Worm (Caenorhabditis elegans) whole organism, mixed stage, embryonic: ENCODE data around the gene F55C9.5.
A peak's percentile ranks its signal among the peaks of the same experiment; 100 is the strongest.

ENCODE experiments used
- M03D4.4 ChIP-seq: sonication (generic microtip); optimal IDR thresholded peaks from 2 replicates; lab custom pipeline; 2017; ENCODE audit warnings: mild to moderate bottlenecking, missing genetic modification characterization, missing compliant biosample characterization
- bed-3 ChIP-seq: fragments of 200-800 bp; sonication (Bioruptor generic); optimal IDR thresholded peaks from 3 replicates; lab custom pipeline; 2018; ENCODE audit warnings: mild to moderate bottlenecking, missing genetic modification characterization, moderate library complexity, missing compliant biosample characterization
- blmp-1 ChIP-seq: fragments of 150-350 bp; optimal IDR thresholded peaks from 2 replicates; lab custom pipeline; 2014; ENCODE audit warnings: missing biosample characterization, missing genetic modification characterization
- ceh-39 ChIP-seq: fragments of 150-350 bp; optimal IDR thresholded peaks from 2 replicates; lab custom pipeline; 2014; ENCODE audit warnings: missing biosample characterization, missing genetic modification characterization
- ceh-83 ChIP-seq: fragments of 200-800 bp; sonication (Bioruptor generic); optimal IDR thresholded peaks from 2 replicates; lab custom pipeline; 2018; ENCODE audit warnings: mild to moderate bottlenecking, missing genetic modification characterization, missing compliant biosample characterization
- ces-1 ChIP-seq: fragments of 150-350 bp; optimal IDR thresholded peaks from 2 replicates; lab custom pipeline; 2014; ENCODE audit warnings: missing biosample characterization, missing genetic modification reagents, missing genetic modification characterization
- cnd-1 ChIP-seq: fragments of 200-800 bp; sonication (Bioruptor generic); optimal IDR thresholded peaks from 2 replicates; lab custom pipeline; 2018; ENCODE audit warnings: mild to moderate bottlenecking, missing genetic modification characterization, missing compliant biosample characterization
- drap-1 ChIP-seq: fragments of 200-800 bp; sonication (Bioruptor generic); optimal IDR thresholded peaks from 3 replicates; lab custom pipeline; 2018; ENCODE audit warnings: mild to moderate bottlenecking, missing genetic modification characterization, missing compliant biosample characterization
- elt-1 ChIP-seq: sonication (generic microtip); optimal IDR thresholded peaks from 2 replicates; lab custom pipeline; 2017; ENCODE audit warnings: missing genetic modification characterization, mild to moderate bottlenecking, missing compliant biosample characterization, antibody characterized with exemption, moderate library complexity, borderline replicate concordance; ENCODE audit not compliant: insufficient read depth
- elt-3 ChIP-seq: fragments of 150-350 bp; optimal IDR thresholded peaks from 2 replicates; lab custom pipeline; 2014; ENCODE audit warnings: missing biosample characterization, missing genetic modification characterization
- flh-1 ChIP-seq: fragments of 200-800 bp; sonication (Bioruptor generic); optimal IDR thresholded peaks from 2 replicates; lab custom pipeline; 2018; ENCODE audit warnings: mild to moderate bottlenecking, missing genetic modification characterization, moderate library complexity, missing compliant biosample characterization
- ham-2 ChIP-seq: fragments of 200-800 bp; sonication (Bioruptor generic); optimal IDR thresholded peaks from 2 replicates; lab custom pipeline; 2018; ENCODE audit warnings: mild to moderate bottlenecking, missing genetic modification characterization, missing compliant biosample characterization
- hlh-1 ChIP-seq: fragments of 150-350 bp; optimal IDR thresholded peaks from 2 replicates; lab custom pipeline; 2014; ENCODE audit warnings: missing biosample characterization, missing genetic modification reagents, missing genetic modification characterization
- lin-13 ChIP-seq: fragments of 150-350 bp; optimal IDR thresholded peaks from 2 replicates; lab custom pipeline; 2014; ENCODE audit warnings: missing biosample characterization, missing genetic modification characterization
- lin-32 ChIP-seq: fragments of 200-800 bp; sonication (Bioruptor generic); optimal IDR thresholded peaks from 2 replicates; lab custom pipeline; 2018; ENCODE audit warnings: mild to moderate bottlenecking, missing genetic modification characterization, missing compliant biosample characterization
- lsy-2 ChIP-seq: fragments of 150-350 bp; optimal IDR thresholded peaks from 2 replicates; lab custom pipeline; 2014; ENCODE audit warnings: missing biosample characterization, missing genetic modification characterization
- mab-5 ChIP-seq: fragments of 150-350 bp; optimal IDR thresholded peaks from 2 replicates; lab custom pipeline; 2014; ENCODE audit warnings: missing biosample characterization, missing genetic modification characterization
- mep-1 ChIP-seq: fragments of 150-350 bp; optimal IDR thresholded peaks from 2 replicates; lab custom pipeline; 2017; ENCODE audit warnings: missing biosample characterization, missing genetic modification reagents, missing genetic modification characterization, inconsistent platforms
- mls-2 ChIP-seq: sonication (generic microtip); optimal IDR thresholded peaks from 2 replicates; lab custom pipeline; 2016; ENCODE audit warnings: mild to moderate bottlenecking, missing genetic modification characterization, moderate library complexity, missing compliant biosample characterization
- nhr-12 ChIP-seq: fragments of 150-350 bp; optimal IDR thresholded peaks from 2 replicates; lab custom pipeline; 2014; ENCODE audit warnings: missing biosample characterization, missing genetic modification characterization
- nhr-2 ChIP-seq: fragments of 150-350 bp; optimal IDR thresholded peaks from 2 replicates; lab custom pipeline; 2014; ENCODE audit warnings: missing biosample characterization, missing genetic modification characterization
- nhr-237 ChIP-seq: fragments of 150-350 bp; optimal IDR thresholded peaks from 2 replicates; lab custom pipeline; 2014; ENCODE audit warnings: missing biosample characterization, missing genetic modification characterization
- nhr-28 ChIP-seq: fragments of 150-350 bp; optimal IDR thresholded peaks from 2 replicates; lab custom pipeline; 2014; ENCODE audit warnings: missing biosample characterization, missing genetic modification characterization
- nhr-76 ChIP-seq: sonication (generic microtip); optimal IDR thresholded peaks from 2 replicates; lab custom pipeline; 2017; ENCODE audit warnings: missing biosample characterization, missing genetic modification characterization
- pha-4 ChIP-seq: fragments of 150-350 bp; optimal IDR thresholded peaks from 2 replicates; lab custom pipeline; 2018; ENCODE audit warnings: missing biosample characterization, missing genetic modification reagents, missing genetic modification characterization
- snpc-4 ChIP-seq: fragments of 150-350 bp; optimal IDR thresholded peaks from 2 replicates; lab custom pipeline; 2014; ENCODE audit warnings: missing biosample characterization, missing genetic modification characterization
- tbx-8 ChIP-seq: fragments of 200-800 bp; sonication (Bioruptor generic); optimal IDR thresholded peaks from 2 replicates; lab custom pipeline; 2018; ENCODE audit warnings: mild to moderate bottlenecking, missing genetic modification characterization, moderate library complexity, missing compliant biosample characterization
- unc-120 ChIP-seq: sonication (generic microtip); optimal IDR thresholded peaks from 2 replicates; lab custom pipeline; 2017; ENCODE audit warnings: missing genetic modification characterization, missing compliant biosample characterization; ENCODE audit not compliant: poor library complexity, severe bottlenecking
- unc-62 ChIP-seq: fragments of 150-350 bp; optimal IDR thresholded peaks from 2 replicates; lab custom pipeline; 2014; ENCODE audit warnings: missing biosample characterization, missing genetic modification reagents, missing genetic modification characterization
- ztf-11 ChIP-seq: fragments of 150-350 bp; optimal IDR thresholded peaks from 2 replicates; lab custom pipeline; 2014; ENCODE audit warnings: missing biosample characterization, missing genetic modification characterization

The F55C9.5 gene

DNA sequence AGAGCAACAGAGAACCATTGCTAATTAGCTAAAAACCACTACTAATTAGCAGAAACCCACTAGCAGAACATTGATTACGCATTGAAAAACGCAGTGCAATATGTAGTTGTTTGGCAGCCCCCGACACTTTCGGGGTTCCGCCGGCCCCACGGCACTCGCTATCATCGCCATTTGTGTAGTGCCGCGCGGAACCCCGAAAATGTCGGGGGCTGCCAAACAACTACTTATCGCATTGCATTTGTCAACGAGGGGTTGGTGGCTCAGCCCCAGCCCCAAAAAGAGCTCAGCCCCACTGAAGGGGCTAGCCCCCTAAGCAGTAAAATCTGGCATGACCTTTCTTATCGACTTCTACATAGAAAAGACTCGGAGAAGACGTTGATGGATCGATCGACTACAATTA is 33.5 kb downstream of the F55C9.5 start:
- TF ChIP-seq nhr-12 (tag; lab: Kevin White, UChicago) (no peak), M03D4.4 (tag; lab: Kevin White, UChicago) (no peak), tbx-8 (no peak), pha-4 (tag; lab: Kevin White, UChicago) (no peak), ces-1 (GFP tag; lab: Kevin White, UChicago) (no peak), hlh-1 (tag; lab: Kevin White, UChicago) (no peak), nhr-2 (tag; lab: Kevin White, UChicago) (no peak), nhr-76 (tag; lab: Kevin White, UChicago) (no peak), unc-120 (tag; lab: Kevin White, UChicago) (no peak), unc-62 (no peak), nhr-237 (tag; lab: Kevin White, UChicago) (no peak), bed-3 (GFP tag; lab: Kevin White, UChicago) (no peak), cnd-1 (no peak), flh-1 (GFP tag; lab: Kevin White, UChicago) (no peak), lsy-2 (tag; lab: Kevin White, UChicago) (no peak), mab-5 (no peak), ham-2 (GFP tag; lab: Kevin White, UChicago) (no peak), mls-2 (tag; lab: Kevin White, UChicago) (no peak), elt-1 (tag; lab: Kevin White, UChicago) (no peak), blmp-1 (tag; lab: Kevin White, UChicago) (no peak)

DNA sequence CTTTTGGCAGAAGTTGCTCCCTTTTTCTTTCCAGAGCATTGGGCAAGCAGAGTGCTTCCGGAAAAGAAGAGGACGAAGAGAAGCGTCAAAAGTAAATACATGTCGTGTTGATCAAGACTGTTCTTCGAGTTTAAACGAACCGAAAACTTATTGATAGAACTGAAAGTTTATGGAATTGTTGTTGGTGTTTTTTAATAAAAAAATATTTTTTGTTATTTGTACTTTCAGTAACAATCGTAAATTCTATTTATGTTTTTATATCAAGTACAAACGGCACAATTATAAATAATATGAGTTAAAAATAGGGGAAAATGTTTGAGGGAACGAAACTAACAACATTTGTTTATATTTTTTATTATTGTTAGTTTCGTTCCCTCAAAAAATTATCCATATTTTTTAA is 35.3 kb downstream of the F55C9.5 start, which contains the start of gene F21D9.3:
Gene F21D9.3, minus strand, starts transcription at position 101 of the 400 bp plus-strand sequence.
- TF ChIP-seq nhr-76 (tag; lab: Kevin White, UChicago): no peak
- no peak for TF ChIP-seq tbx-8
- TF ChIP-seq pha-4 (tag; lab: Kevin White, UChicago): no peak
- TF ChIP-seq mab-5: no peak
- TF ChIP-seq bed-3 (GFP tag; lab: Kevin White, UChicago): no peak
- no peak for TF ChIP-seq lin-13 (tag; lab: Kevin White, UChicago)
- no peak for TF ChIP-seq lin-32
- no peak for TF ChIP-seq elt-1 (tag; lab: Kevin White, UChicago)
- no peak for TF ChIP-seq elt-3 (tag; lab: Kevin White, UChicago)
- TF ChIP-seq nhr-2 (tag; lab: Kevin White, UChicago): no peak
- no peak for TF ChIP-seq unc-120 (tag; lab: Kevin White, UChicago)
- no peak for TF ChIP-seq ztf-11 (tag; lab: Kevin White, UChicago)
- TF ChIP-seq ceh-39 (tag; lab: Kevin White, UChicago): no peak
- no peak for TF ChIP-seq ceh-83 (GFP tag; lab: Kevin White, UChicago)
- no peak for TF ChIP-seq M03D4.4 (tag; lab: Kevin White, UChicago)
- TF ChIP-seq mep-1: no peak
- TF ChIP-seq nhr-12 (tag; lab: Kevin White, UChicago): no peak

DNA sequence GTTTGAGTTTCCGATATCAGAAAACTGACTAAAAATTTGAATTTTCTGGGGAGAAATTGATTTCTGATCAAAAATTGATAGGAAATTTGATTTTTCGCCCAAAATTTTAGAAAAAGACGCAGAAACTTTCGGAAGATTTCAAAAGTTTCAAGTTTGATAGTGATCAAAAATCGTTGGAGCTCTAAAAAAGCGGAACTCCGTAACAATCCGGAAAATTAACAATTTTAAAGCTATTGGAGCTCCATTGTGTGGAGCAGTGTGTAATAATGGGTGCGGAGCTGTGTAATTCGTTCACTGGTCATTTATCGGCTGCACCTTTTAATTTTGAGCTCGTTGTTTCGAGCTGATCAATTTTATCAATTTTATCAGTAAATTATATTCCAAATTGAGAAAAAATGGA is 39.4 kb downstream of the F55C9.5 start, which contains the start of gene F21D9.4:
Gene F21D9.4, plus strand, starts transcription at position 301 of the 400 bp plus-strand sequence.
- TF ChIP-seq ham-2 (GFP tag; lab: Kevin White, UChicago): no peak
- TF ChIP-seq nhr-237 (tag; lab: Kevin White, UChicago): no peak
- TF ChIP-seq lsy-2 (tag; lab: Kevin White, UChicago): no peak
- TF ChIP-seq drap-1 (GFP tag; lab: Kevin White, UChicago): no peak
- no peak for TF ChIP-seq nhr-2 (tag; lab: Kevin White, UChicago)
- no peak for TF ChIP-seq elt-1 (tag; lab: Kevin White, UChicago)
- no peak for TF ChIP-seq nhr-28

DNA sequence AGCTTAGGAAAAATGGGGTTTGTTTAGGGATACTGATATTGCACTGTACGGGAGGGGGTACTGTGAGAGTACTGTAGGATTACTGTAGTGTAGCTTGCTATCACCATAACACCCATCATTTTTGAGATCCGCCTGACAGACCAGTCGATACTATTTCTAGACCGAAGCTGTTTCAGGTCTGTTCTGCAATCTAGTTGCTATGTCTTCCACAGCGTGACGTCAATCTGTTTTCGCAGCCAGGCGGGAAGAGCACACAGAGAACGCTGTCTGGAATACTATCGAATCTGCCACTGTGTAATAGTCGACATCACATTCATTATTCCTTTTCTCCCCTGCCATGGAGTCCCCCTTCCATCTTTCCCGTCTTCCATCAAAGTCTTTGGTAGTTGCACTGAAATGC is 41.1 kb downstream of the F55C9.5 start, which contains the start of gene F21D9.11:
Gene F21D9.11, plus strand, starts transcription at position 301 of the 400 bp plus-strand sequence.
- TF ChIP-seq mep-1 (no peak), snpc-4 (tag; lab: Kevin White, UChicago) (no peak)

DNA sequence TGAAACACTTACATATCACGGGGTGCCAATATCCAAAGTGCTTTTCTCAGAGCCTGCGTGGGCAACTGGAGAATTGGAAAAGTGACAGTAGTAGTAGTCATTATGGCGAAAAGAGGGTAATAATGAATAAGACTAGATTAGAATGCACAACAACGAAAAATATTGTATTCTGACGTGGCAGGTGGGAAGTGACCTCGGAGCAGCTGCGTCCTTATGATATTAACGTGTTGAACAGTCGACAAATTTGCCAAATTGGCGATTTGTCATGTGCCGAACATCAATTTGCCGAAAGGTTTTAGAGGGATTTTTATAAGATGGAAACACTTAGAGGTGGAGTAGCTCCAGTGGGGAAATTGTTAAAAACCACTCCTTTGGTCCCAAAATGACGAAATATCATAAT is 41.9 kb downstream of the F55C9.5 start, which contains the start of gene str-81:
Gene str-81, minus strand, starts transcription at position 101 of the 400 bp plus-strand sequence.
- TF ChIP-seq M03D4.4 (tag; lab: Kevin White, UChicago) (no peak), nhr-2 (tag; lab: Kevin White, UChicago) (peak; percentile 36), cnd-1 (peak; percentile 16)
